Fruit fly (Drosophila melanogaster): ENCODE measurements around the gene CG42266.

CG42266 gene

dm6 chr2L:16302773-16303279 is 37.3 kb downstream of the CG42266 start, which contains the start of gene GMF (continued):
- TF ChIP-seq CG17802 (tag; optimal IDR thresholded peaks at IDR 0.05) = no peak
- peak; percentile 49 for TF ChIP-seq CG30403 (GFP tag; optimal IDR thresholded peaks at IDR 0.05)
- no peak for TF ChIP-seq Dip3 (GFP tag; optimal IDR thresholded peaks at IDR 0.05)
- no peak for TF ChIP-seq CG15269 (tag; optimal IDR thresholded peaks at IDR 0.05)
- no peak for TF ChIP-seq CG6765 (GFP tag; optimal IDR thresholded peaks at IDR 0.05)
- no peak for TF ChIP-seq seq (GFP tag; IDR thresholded peaks at IDR 0.05)
- no peak for TF ChIP-seq CG15073 (GFP tag; optimal IDR thresholded peaks at IDR 0.05)
- no peak for TF ChIP-seq Dref (GFP tag; IDR thresholded peaks at IDR 0.05)
- no peak for TF ChIP-seq CG14667 (GFP tag; IDR thresholded peaks at IDR 0.05)
- TF ChIP-seq CG16815 (GFP tag; optimal IDR thresholded peaks at IDR 0.05) = no peak
- TF ChIP-seq CG17385 (GFP tag; optimal IDR thresholded peaks at IDR 0.05) = peak; percentile 38
- no peak for TF ChIP-seq Rx (GFP tag; IDR thresholded peaks at IDR 0.05)
- no peak for TF ChIP-seq CG30431 (GFP tag; optimal IDR thresholded peaks at IDR 0.05)
- TF ChIP-seq Adf1 (GFP tag; IDR thresholded peaks at IDR 0.05) = peak; percentile 26; the same call in 1 of the 2 replicates
- TF ChIP-seq CG7271 (tag; optimal IDR thresholded peaks at IDR 0.05) = peak; percentile 58
- peak; percentile 97 for TF ChIP-seq CG10267 (tag; optimal IDR thresholded peaks at IDR 0.05)
- no peak for TF ChIP-seq CG2889 (GFP tag; IDR thresholded peaks at IDR 0.05)
- peak; percentile 37 for TF ChIP-seq CG33557 (GFP tag; optimal IDR thresholded peaks at IDR 0.05)
- TF ChIP-seq dmrt11E (tag; optimal IDR thresholded peaks at IDR 0.05) = peak; percentile 60
- no peak for TF ChIP-seq esg (GFP tag; conservative IDR thresholded peaks at IDR 0.05)
- no peak for TF ChIP-seq her (GFP tag; optimal IDR thresholded peaks at IDR 0.05)
- TF ChIP-seq CG43689 (GFP tag; IDR thresholded peaks at IDR 0.05) = no peak
- peak; percentile 60 for TF ChIP-seq CG9797 (GFP tag; optimal IDR thresholded peaks at IDR 0.05)
- TF ChIP-seq ftz-f1 (GFP tag; optimal IDR thresholded peaks at IDR 0.05) = no peak
- TF ChIP-seq sima (GFP tag; optimal IDR thresholded peaks at IDR 0.05) = no peak
- TF ChIP-seq Hmx (GFP tag; optimal IDR thresholded peaks at IDR 0.05) = peak; percentile 25
- peak; percentile 22 for TF ChIP-seq CG13296 (GFP tag; optimal IDR thresholded peaks at IDR 0.05)
- TF ChIP-seq cg (GFP tag; optimal IDR thresholded peaks at IDR 0.05) = no peak
- TF ChIP-seq phol (tag; optimal IDR thresholded peaks at IDR 0.05) = peak; percentile 70
- TF ChIP-seq wor (GFP tag; IDR thresholded peaks at IDR 0.05) = no peak
- TF ChIP-seq Dip2 (GFP tag; IDR thresholded peaks at IDR 0.05) = no peak
- no peak for TF ChIP-seq ro (GFP tag; IDR thresholded peaks at IDR 0.05)
- TF ChIP-seq CG6813 (GFP tag; optimal IDR thresholded peaks at IDR 0.05) = no peak
- peak; percentile 63 for TF ChIP-seq Med (GFP tag)
- no peak for TF ChIP-seq Atf3 (GFP tag; optimal IDR thresholded peaks at IDR 0.05)
- no peak for TF ChIP-seq Oli (tag; optimal IDR thresholded peaks at IDR 0.05)
- no peak for TF ChIP-seq CG12071 (GFP tag; optimal IDR thresholded peaks at IDR 0.05)
- TF ChIP-seq CG15696 (tag; optimal IDR thresholded peaks at IDR 0.05) = peak; percentile 46
- TF ChIP-seq Asciz (GFP tag; optimal IDR thresholded peaks at IDR 0.05) = peak; percentile 26
- no peak for TF ChIP-seq kni (GFP tag; optimal IDR thresholded peaks at IDR 0.05)
- TF ChIP-seq Sry-δ (GFP tag; optimal IDR thresholded peaks at IDR 0.05) = peak; percentile 61
- TF ChIP-seq CG30020 (tag; optimal IDR thresholded peaks at IDR 0.05) = peak; percentile 39
- peak; percentile 38; the same call in 1 of the 2 replicates for TF ChIP-seq E2f2 (GFP tag; IDR thresholded peaks at IDR 0.05)
- no peak for TF ChIP-seq pb (GFP tag; optimal IDR thresholded peaks at IDR 0.05)
- peak; percentile 48 for TF ChIP-seq CG4424 (GFP tag; optimal IDR thresholded peaks at IDR 0.05)
- peak; percentile 10 for TF ChIP-seq CG10209 (GFP tag; optimal IDR thresholded peaks at IDR 0.05)
- 0 out of 2 replicates have a peak, but pooled peaks have one; percentile 25 for TF ChIP-seq Ptx1 (GFP tag; IDR thresholded peaks at IDR 0.05)
- peak; percentile 62 for TF ChIP-seq zen (tag; optimal IDR thresholded peaks at IDR 0.05)
- peak; percentile 21; the same call in 1 of the 2 replicates for TF ChIP-seq unc-4 (GFP tag; IDR thresholded peaks at IDR 0.05; ENCODE audit: partially characterized antibody)
- TF ChIP-seq CG8089 (GFP tag; optimal IDR thresholded peaks at IDR 0.05) = no peak
- peak; percentile 86 for TF ChIP-seq CG14710 (tag; optimal IDR thresholded peaks at IDR 0.05)

Data from whole organism, embryonic.